Fruit fly (Drosophila melanogaster) Kc167 (cell line): ENCODE data around the gene CG11262.

Experiments
- Myc ChIP-seq: fragments of >200 bp; optimal IDR thresholded peaks from 2 replicates; lab custom pipeline; 2017; ENCODE audit warnings: missing external identifiers
- Sin3A ChIP-seq: fragments of >200 bp; optimal IDR thresholded peaks from 2 replicates; lab custom pipeline; 2018; ENCODE audit warnings: missing external identifiers
- h ChIP-seq: fragments of >200 bp; optimal IDR thresholded peaks from 3 replicates; lab custom pipeline; 2018; ENCODE audit warnings: missing external identifiers
- insv ChIP-seq: fragments of >200 bp; optimal IDR thresholded peaks from 3 replicates; lab custom pipeline; 2018; ENCODE audit warnings: missing external identifiers
- psq ChIP-seq: fragments of >200 bp; optimal IDR thresholded peaks from 2 replicates; lab custom pipeline; 2017; ENCODE audit warnings: missing external identifiers
- ttk ChIP-seq: sonication (Bioruptor generic); optimal IDR thresholded peaks from 2 replicates; lab custom pipeline; 2017; ENCODE audit warnings: missing external identifiers

The CG11262 gene

DNA sequence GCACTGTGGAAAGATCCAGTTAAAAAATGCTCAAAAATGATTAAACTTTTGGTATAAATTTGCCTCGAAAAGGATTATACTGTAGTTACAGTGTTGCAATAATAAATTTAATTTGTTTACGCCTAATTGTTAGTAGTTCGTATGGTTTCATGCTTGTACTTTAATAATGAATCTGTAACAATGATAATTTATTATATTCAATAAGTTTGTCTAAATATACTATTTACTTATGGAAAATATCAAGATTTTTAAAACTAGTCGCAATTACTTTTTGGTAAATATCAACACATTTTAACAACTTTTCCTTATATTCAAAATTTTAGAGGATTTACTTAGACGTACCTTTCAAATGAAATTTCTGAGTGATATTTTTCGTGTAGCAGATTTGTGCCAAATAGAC is at the start of gene CG11262:
CG11262 (plus strand) TSS at position 301 of the 400 bp plus-strand sequence.
- no peak for TF ChIP-seq ttk (lab: Kevin White, UChicago)
- TF ChIP-seq psq (lab: Kevin White, UChicago), result no peak
- TF ChIP-seq Sin3A (lab: Kevin White, UChicago), result no peak
- no peak for TF ChIP-seq insv
- no peak for TF ChIP-seq h (lab: Kevin White, UChicago)
- no peak for TF ChIP-seq Myc

DNA sequence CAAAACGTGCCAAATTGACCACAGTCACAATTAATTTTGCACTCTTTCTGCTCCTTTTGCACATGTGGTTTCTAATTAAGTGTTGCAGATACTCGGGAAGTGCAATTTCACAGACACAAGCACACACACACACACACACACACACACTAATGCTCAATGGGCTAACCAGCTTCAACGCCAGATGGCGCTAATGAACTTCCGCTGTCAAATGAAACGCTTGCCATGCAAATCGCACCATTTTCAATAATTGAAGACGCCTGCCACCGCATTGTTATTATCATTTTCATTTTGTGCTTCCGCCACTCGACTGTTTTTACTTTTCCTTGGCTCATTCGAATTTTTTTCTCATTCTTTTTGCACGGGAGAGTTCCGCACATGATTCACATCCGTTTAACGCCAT is 45.5 kb upstream of the CG11262 start:
- TF ChIP-seq Myc, result no peak
- TF ChIP-seq h (lab: Kevin White, UChicago), result no peak
- no peak for TF ChIP-seq Sin3A (lab: Kevin White, UChicago)
- TF ChIP-seq insv, result no peak
- TF ChIP-seq ttk (lab: Kevin White, UChicago), result no peak
- TF ChIP-seq psq (lab: Kevin White, UChicago), result no peak

DNA sequence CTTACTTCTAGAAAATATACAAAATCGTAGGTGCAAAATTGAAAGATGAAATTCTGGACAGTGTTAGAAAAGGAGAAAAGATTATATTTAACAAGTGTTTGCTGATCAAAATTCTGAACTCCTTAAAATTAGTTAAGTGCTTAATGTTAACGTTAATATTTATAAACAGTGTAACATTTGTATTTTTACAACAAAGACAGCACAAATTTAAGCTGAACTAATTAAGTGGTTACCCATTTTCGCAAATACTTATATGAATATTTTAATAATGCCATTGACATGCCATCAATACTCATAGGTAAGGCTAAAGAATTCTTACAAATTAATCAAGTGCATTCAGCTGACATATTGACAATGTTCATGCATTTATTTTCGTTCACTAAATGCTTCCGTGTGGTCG is 40.4 kb upstream of the CG11262 start, which contains the start of gene CG10752:
CG10752 (minus strand) TSS at position 101 of the 400 bp plus-strand sequence.
- TF ChIP-seq ttk (lab: Kevin White, UChicago), result no peak
- TF ChIP-seq psq (lab: Kevin White, UChicago), result no peak
- no peak for TF ChIP-seq h (lab: Kevin White, UChicago)
- TF ChIP-seq Sin3A (lab: Kevin White, UChicago), result no peak
- no peak for TF ChIP-seq Myc
- TF ChIP-seq insv, result no peak

DNA sequence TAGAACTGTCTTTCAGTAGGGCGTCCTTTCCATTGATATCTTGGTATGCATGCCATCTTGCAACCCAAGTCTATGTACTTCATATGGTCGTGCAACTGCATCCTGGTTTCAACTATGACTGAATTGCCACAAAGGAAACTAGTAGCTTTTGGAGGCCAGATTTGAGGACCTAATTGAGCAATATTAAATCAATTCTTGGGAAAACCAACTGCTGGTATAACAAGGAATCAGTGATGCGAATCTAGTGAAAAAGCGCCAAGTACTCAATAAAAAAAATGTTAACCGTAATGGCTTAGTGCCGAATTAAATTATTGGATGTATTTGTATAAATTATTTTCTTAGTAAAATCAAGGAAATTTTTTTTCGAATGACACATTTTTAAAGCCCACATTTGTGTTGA is 27.3 kb upstream of the CG11262 start, which contains the start of gene Or69a:
Or69a (minus strand) TSS at position 101 of the 400 bp plus-strand sequence.
- TF ChIP-seq Myc (no peak), ttk (lab: Kevin White, UChicago) (no peak), Sin3A (lab: Kevin White, UChicago) (no peak), insv (no peak), psq (lab: Kevin White, UChicago) (no peak), h (lab: Kevin White, UChicago) (no peak)

DNA sequence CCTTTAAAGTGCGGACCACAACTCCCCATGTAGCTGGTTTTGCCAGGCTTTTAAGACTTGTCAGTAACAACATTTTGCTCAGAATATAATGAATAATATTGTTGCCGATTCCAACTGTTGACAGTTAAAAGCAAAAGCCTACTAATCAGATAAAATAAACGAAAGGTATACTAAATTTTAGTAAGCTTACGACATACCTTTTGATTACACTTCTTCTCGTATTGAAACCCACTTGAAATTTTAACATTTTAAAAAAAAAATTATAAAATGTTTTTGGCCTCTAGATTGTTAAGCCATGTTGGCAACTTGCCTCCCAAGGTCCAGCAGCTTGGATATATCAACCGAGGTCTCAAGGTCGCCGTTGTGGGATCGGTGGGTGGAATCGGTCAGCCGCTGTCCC is 22.7 kb upstream of the CG11262 start, which contains the start of the genes CG10748 and CG10749:
CG10748 (minus strand) TSS at position 101 of the 400 bp plus-strand sequence.
CG10749 (plus strand) TSS at position 216 of the 400 bp plus-strand sequence.
- TF ChIP-seq ttk (lab: Kevin White, UChicago) (no peak), psq (lab: Kevin White, UChicago) (no peak), insv (no peak), Myc (no peak), Sin3A (lab: Kevin White, UChicago) (no peak)

DNA sequence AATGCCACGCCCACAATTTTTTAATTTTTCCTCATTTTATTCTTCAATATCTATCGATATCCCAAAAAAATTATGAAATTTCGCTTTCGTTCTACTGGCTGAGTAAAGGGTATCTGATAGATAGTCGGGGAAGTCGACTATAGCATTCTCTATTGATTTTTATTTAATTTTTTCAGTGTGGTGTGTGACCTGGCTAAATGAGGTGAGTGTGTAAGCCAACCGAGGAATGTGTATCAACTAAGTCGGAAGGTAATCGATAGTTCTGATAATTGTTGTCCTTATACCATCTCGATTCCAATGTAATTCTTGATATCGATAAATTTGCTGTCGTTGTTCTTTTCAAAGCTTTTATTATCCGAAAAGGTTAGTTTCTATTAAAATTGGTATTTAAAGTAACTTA is 11.6 kb downstream of the CG11262 start, which contains the start of gene CG11263:
CG11263 (plus strand) TSS at position 328 of the 400 bp plus-strand sequence.
- no peak for TF ChIP-seq h (lab: Kevin White, UChicago)
- no peak for TF ChIP-seq insv
- TF ChIP-seq psq (lab: Kevin White, UChicago), result no peak
- no peak for TF ChIP-seq Sin3A (lab: Kevin White, UChicago)
- TF ChIP-seq ttk (lab: Kevin White, UChicago), result no peak
- no peak for TF ChIP-seq Myc

DNA sequence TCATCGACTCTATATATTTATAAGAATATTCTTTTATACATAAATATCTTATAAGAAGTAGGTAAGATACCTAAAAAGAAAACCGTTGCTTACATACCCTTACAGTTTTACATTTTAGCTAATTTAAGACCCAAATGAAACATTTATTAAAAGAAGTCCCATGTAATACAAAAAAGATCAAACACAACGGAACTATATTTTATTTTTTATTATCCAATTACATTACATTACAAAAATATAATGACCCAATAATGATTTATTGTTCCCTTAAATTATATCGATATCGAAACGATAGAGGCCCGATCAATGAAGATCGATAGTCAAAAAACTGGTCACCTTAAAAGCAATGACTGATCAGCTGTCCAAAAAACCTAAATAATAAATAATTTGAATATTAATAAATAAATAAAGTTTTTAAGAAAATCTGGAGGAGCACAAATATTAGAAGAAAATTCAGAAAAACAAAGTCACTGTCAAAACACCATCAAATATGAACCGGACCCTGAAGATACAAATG is 13.1 kb downstream of the CG11262 start:
- TF ChIP-seq Sin3A (lab: Kevin White, UChicago) (no peak), psq (lab: Kevin White, UChicago) (no peak), h (lab: Kevin White, UChicago) (no peak), Myc (no peak)

DNA sequence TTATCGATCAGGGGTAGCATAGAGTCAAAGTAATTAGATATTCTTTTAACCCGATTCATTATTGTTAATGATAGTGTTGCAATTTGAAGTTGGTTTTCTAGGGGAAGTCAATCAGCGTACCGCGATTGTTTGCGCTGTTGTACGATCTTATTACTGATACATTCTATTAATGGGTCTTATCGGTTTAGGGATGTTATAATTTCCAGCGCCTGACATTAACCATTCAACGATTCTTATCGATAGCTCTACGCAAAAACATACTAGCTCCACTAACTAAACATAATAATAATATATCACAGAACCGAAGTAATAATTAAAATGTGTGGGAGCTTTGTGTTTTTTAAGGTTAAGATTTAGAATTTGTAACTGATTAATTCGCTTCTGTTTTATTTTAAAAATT is 16.6 kb downstream of the CG11262 start, which contains the start of gene Cul6:
Cul6 (minus strand) TSS at position 175 of the 400 bp plus-strand sequence.
- no peak for TF ChIP-seq Sin3A (lab: Kevin White, UChicago)
- no peak for TF ChIP-seq ttk (lab: Kevin White, UChicago)
- no peak for TF ChIP-seq psq (lab: Kevin White, UChicago)
- TF ChIP-seq h (lab: Kevin White, UChicago), result no peak
- TF ChIP-seq insv, result no peak
- TF ChIP-seq Myc, result no peak

DNA sequence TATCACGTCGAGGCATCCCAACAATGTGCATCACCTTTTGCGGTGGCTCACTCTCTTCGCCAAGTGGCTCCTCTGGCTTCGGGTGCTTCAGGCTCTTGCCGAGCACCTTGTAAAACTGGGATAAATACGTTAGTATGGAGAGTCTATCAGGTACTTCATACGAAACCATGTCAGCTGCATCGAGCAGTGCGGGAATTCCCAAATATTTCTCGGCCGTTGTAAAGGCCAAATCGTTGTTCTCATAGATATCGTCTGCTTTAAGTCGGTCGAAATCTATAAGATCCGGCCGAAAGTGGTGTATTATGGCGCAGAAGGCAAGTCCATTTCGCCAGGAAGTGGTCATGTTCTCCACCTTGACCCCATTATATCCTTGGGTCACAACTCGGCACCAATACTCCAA is 19.8 kb downstream of the CG11262 start:
- no peak for TF ChIP-seq h (lab: Kevin White, UChicago)
- no peak for TF ChIP-seq Sin3A (lab: Kevin White, UChicago)
- no peak for TF ChIP-seq ttk (lab: Kevin White, UChicago)
- no peak for TF ChIP-seq psq (lab: Kevin White, UChicago)
- no peak for TF ChIP-seq Myc
- TF ChIP-seq insv, result no peak

DNA sequence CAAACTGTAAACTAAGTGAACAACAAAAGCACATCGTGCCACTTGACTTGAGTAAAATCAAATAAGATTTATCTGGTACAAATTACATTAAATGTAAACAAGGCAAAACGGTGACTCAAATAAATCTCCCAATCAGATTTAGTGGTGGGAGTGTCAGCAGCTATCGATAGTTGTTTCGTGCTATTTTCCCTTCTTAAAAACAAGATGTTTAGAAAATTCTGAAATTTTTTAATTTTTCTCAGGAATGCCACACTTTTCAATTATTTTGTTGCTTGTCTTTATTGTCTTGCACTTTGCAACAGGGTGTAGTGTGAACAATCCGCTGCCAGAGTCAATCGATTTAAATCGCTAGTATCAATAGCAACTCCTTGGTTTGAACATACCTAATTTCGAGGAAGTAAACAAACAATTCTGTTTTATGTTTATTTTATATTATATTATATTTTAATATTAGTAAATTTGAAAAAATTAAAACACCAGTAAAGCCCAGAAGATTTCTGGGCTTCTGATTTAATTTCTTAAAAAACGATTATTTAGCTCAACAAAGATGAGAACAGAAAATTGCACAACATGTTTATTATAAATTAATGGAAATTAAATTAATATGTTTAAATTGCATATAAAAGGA is 20.4 kb downstream of the CG11262 start, which contains the start of gene MICAL-like:
MICAL-like (minus strand) TSS at position 138 of the 628 bp plus-strand sequence.
- TF ChIP-seq psq (lab: Kevin White, UChicago) (no peak), insv (no peak), Myc (no peak), Sin3A (lab: Kevin White, UChicago) (no peak), h (lab: Kevin White, UChicago) (no peak), ttk (lab: Kevin White, UChicago) (no peak)

DNA sequence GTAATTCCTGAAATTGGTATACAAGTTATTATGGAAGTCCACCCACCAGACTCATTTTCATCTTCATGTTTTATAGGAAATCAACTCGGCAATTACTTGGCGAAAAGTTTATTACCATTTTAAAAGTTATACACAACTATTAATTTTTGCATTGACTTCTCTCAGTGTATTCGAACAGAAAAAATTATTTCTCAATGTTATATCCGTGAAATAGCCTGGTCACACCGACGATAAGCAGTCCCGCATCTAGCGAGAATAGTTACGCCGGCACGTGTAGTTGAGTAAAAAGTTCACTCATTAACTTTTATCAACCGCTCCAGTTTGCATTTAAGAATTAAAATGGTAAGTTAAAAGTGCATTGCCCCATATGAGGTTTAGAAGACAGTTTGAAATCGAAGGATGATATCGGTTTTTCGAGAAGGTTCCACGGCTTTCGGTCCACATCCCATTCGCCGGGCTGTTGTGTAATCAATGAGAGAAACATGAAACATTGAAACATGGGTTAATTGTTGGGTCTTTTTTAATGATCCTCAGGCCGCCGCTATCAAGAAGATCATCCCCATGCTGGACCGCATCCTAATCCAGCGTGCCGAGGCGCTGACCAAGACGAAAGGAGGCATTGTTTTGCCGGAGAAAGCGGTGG is 21.0 kb downstream of the CG11262 start, which contains the start of gene CG11267:
CG11267 (plus strand) TSS at position 228 of the 643 bp plus-strand sequence.
- TF ChIP-seq ttk (lab: Kevin White, UChicago) (no peak), h (lab: Kevin White, UChicago) (no peak), psq (lab: Kevin White, UChicago) (no peak), Myc (no peak), insv (no peak), Sin3A (lab: Kevin White, UChicago) (no peak)
